Worm (Caenorhabditis elegans) whole organism, midembryonic: ENCODE data around the gene F49H6.5.

ENCODE experiments used
- cog-1 ChIP-seq: sonication (generic microtip); optimal IDR thresholded peaks from 2 replicates; lab custom pipeline; 2016; ENCODE audit warnings: missing genetic modification characterization, missing compliant biosample characterization
- med-1 ChIP-seq: sonication (generic microtip); optimal IDR thresholded peaks from 2 replicates; lab custom pipeline; 2017; ENCODE audit warnings: missing genetic modification characterization, mild to moderate bottlenecking, missing compliant biosample characterization, antibody characterized with exemption, missing genetic modification reagents; ENCODE audit not compliant: insufficient read depth
- ref-1 ChIP-seq: fragments of 200-800 bp; sonication (Bioruptor generic); conservative IDR thresholded peaks from 2 replicates; pipeline ENCODE4 v1.3.6; 2022; ENCODE audit warnings: missing genetic modification reagents, missing genetic modification characterization, missing compliant biosample characterization
- tab-1 ChIP-seq: fragments of 200-800 bp; sonication (Bioruptor generic); IDR thresholded peaks from 2 replicates; pipeline ENCODE4 v1.3.6; 2022; ENCODE audit warnings: missing genetic modification characterization, missing compliant biosample characterization
- ztf-29 ChIP-seq: fragments of 200-800 bp; sonication (Bioruptor generic); IDR thresholded peaks from 2 replicates; pipeline ENCODE4 v1.3.6; 2022; ENCODE audit warnings: missing genetic modification reagents, missing genetic modification characterization, missing compliant biosample characterization

DNA sequence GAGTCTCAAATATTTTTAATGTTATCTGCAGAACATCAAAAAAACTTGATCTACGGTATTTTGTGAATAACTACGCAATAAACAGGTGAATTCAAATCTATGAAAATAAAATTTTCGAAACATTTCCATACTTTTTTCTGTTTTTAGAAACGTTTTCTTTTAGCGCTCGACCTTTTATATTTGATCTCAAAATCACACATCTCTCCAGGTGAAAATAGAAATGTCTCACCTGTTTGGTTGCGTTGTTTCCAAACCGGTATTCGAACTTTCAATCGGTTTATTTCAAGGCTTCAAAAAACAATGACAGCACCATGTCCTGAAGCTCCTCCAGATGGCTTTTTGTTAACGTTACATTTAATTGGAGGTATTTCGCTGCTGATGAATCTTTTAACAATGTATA lies 21.9 kb upstream of the F49H6.5 start, which contains the start of gene sri-9:
- no peak for TF ChIP-seq ref-1 (GFP tag; lab: Robert Waterston, UW)
- TF ChIP-seq cog-1 (tag; lab: Kevin White, UChicago) = no peak
- no peak for TF ChIP-seq ztf-29
- TF ChIP-seq tab-1 (GFP tag; lab: Robert Waterston, UW) = no peak
- no peak for TF ChIP-seq med-1 (GFP tag; lab: Kevin White, UChicago)
